Fruit fly (Drosophila melanogaster) whole organism, embryonic: ENCODE measurements around the gene Arf4.
A peak's percentile ranks its signal among the peaks of the same experiment; 100 is the strongest.

Experiments used
- ATbp ChIP-seq: fragments of 200-800 bp; sonication (Bioruptor generic); optimal IDR thresholded peaks from 2 replicates; lab custom pipeline; 2017; ENCODE audit warnings: missing biosample characterization, mild to moderate bottlenecking, missing genetic modification characterization, missing genetic modification reagents
- Ada2b ChIP-seq: fragments of 200-800 bp; sonication (Bioruptor generic); IDR thresholded peaks from 2 replicates; pipeline ENCODE4 v1.3.6; 2022; ENCODE audit warnings: missing biosample characterization, missing genetic modification characterization
- Antp ChIP-seq: fragments of 200-800 bp; sonication (Bioruptor generic); optimal IDR thresholded peaks from 3 replicates; lab custom pipeline; 2016; ENCODE audit warnings: missing biosample characterization, missing genetic modification characterization
- Awh ChIP-seq: fragments of 200-800 bp; sonication (Bioruptor generic); IDR thresholded peaks from 2 replicates; pipeline ENCODE4, ENCODE4 v1.3.6; 2022; ENCODE audit warnings: missing biosample characterization, missing genetic modification characterization
- CG10654 ChIP-seq: fragments of 200-800 bp; sonication (Bioruptor generic); optimal IDR thresholded peaks from 2 replicates; lab custom pipeline; 2016; ENCODE audit warnings: missing biosample characterization, missing genetic modification characterization
- CG10959 ChIP-seq: fragments of 200-800 bp; sonication (Bioruptor generic); IDR thresholded peaks from 2 replicates; pipeline ENCODE4 v1.3.6; 2022; ENCODE audit warnings: missing biosample characterization, missing genetic modification characterization
- CG1233 ChIP-seq: fragments of 200-800 bp; sonication (Bioruptor generic); optimal IDR thresholded peaks from 4 replicates; lab custom pipeline; 2018; ENCODE audit warnings: missing biosample characterization, mild to moderate bottlenecking, missing genetic modification characterization
- CG13894 ChIP-seq: fragments of 200-800 bp; sonication (Bioruptor generic); optimal IDR thresholded peaks from 3 replicates; lab custom pipeline; 2018; ENCODE audit warnings: missing biosample characterization, mild to moderate bottlenecking, missing genetic modification characterization, moderate library complexity
- CG14441 ChIP-seq: fragments of 200-800 bp; sonication (Bioruptor generic); IDR thresholded peaks from 2 replicates; pipeline ENCODE4 v1.3.6; 2022; ENCODE audit warnings: missing biosample characterization, missing genetic modification characterization
- CG15696 ChIP-seq: fragments of 200-800 bp; sonication (Bioruptor generic); optimal IDR thresholded peaks from 2 replicates; lab custom pipeline; 2019; ENCODE audit warnings: missing biosample characterization, mild to moderate bottlenecking, missing genetic modification characterization, moderate library complexity
- CG17385 ChIP-seq: fragments of 200-800 bp; sonication (Bioruptor generic); optimal IDR thresholded peaks from 3 replicates; lab custom pipeline; 2018; ENCODE audit warnings: missing biosample characterization, mild to moderate bottlenecking, missing genetic modification characterization
- CG17568 ChIP-seq: fragments of 200-800 bp; sonication (Bioruptor generic); optimal IDR thresholded peaks from 2 replicates; lab custom pipeline; 2018; ENCODE audit warnings: missing biosample characterization, mild to moderate bottlenecking, missing genetic modification characterization, moderate library complexity
- CG18262 ChIP-seq: fragments of 200-800 bp; optimal IDR thresholded peaks from 3 replicates; lab custom pipeline; 2019; ENCODE audit warnings: missing biosample characterization, mild to moderate bottlenecking, missing genetic modification characterization, moderate library complexity
- CG18764 ChIP-seq: fragments of 200-800 bp; sonication (Bioruptor generic); optimal IDR thresholded peaks from 3 replicates; lab custom pipeline; 2016; ENCODE audit warnings: missing biosample characterization, missing genetic modification characterization
- CG2202 ChIP-seq: fragments of 200-800 bp; sonication (Bioruptor generic); optimal IDR thresholded peaks from 2 replicates; lab custom pipeline; 2018; ENCODE audit warnings: missing biosample characterization, mild to moderate bottlenecking, missing genetic modification characterization
- CG6854 ChIP-seq: fragments of 200-800 bp; sonication (Bioruptor generic); optimal IDR thresholded peaks from 3 replicates; lab custom pipeline; 2017; ENCODE audit warnings: missing biosample characterization, mild to moderate bottlenecking, missing genetic modification characterization
- CG7963 ChIP-seq: fragments of 200-800 bp; sonication (Bioruptor generic); IDR thresholded peaks from 3 replicates; pipeline ENCODE4 v1.3.6; 2022; ENCODE audit warnings: missing biosample characterization, missing genetic modification characterization; ENCODE audit not compliant: partially characterized antibody
- CG9609 ChIP-seq: fragments of 200-800 bp; sonication (Bioruptor generic); optimal IDR thresholded peaks from 3 replicates; lab custom pipeline; 2016; ENCODE audit warnings: missing biosample characterization, missing genetic modification characterization
- CG9876 ChIP-seq: fragments of 200-800 bp; sonication (Bioruptor generic); optimal IDR thresholded peaks from 2 replicates; lab custom pipeline; 2016; ENCODE audit warnings: missing biosample characterization, missing genetic modification characterization
- Camta ChIP-seq: fragments of 200-800 bp; sonication (Bioruptor generic); optimal IDR thresholded peaks from 2 replicates; lab custom pipeline; 2016; ENCODE audit warnings: missing biosample characterization, missing genetic modification characterization
- ERR ChIP-seq: fragments of 200-800 bp; sonication (Bioruptor generic); optimal IDR thresholded peaks from 2 replicates; lab custom pipeline; 2016; ENCODE audit warnings: missing biosample characterization, missing genetic modification characterization
- Gsc ChIP-seq: fragments of 200-800 bp; sonication (Bioruptor generic); IDR thresholded peaks from 2 replicates; pipeline ENCODE4 v1.3.6; 2022; ENCODE audit warnings: missing biosample characterization, missing genetic modification characterization
- H15 ChIP-seq: fragments of 200-800 bp; sonication (Bioruptor generic); IDR thresholded peaks from 3 replicates; pipeline ENCODE4 v1.3.6; 2022; ENCODE audit warnings: missing biosample characterization, missing genetic modification characterization
- Hand ChIP-seq: fragments of 200-800 bp; sonication (Bioruptor generic); optimal IDR thresholded peaks from 2 replicates; lab custom pipeline; 2017; ENCODE audit warnings: mild to moderate bottlenecking, missing biosample characterization, missing genetic modification reagents, missing genetic modification characterization
- Hmr ChIP-seq: fragments of 200-800 bp; sonication (Bioruptor generic); optimal IDR thresholded peaks from 3 replicates; lab custom pipeline; 2017; ENCODE audit warnings: mild to moderate bottlenecking, missing biosample characterization, missing genetic modification reagents, missing genetic modification characterization
- Meics ChIP-seq: fragments of 200-800 bp; sonication (Bioruptor generic); optimal IDR thresholded peaks from 2 replicates; lab custom pipeline; 2017; ENCODE audit warnings: missing biosample characterization, mild to moderate bottlenecking, missing genetic modification characterization
- Sox102F ChIP-seq: fragments of 200-800 bp; sonication (Bioruptor generic); optimal IDR thresholded peaks from 2 replicates; lab custom pipeline; 2018; ENCODE audit warnings: missing biosample characterization, mild to moderate bottlenecking, missing genetic modification characterization, moderate library complexity
- Ssrp ChIP-seq: fragments of 200-800 bp; sonication (Bioruptor generic); optimal IDR thresholded peaks from 2 replicates; lab custom pipeline; 2018; ENCODE audit warnings: missing biosample characterization, mild to moderate bottlenecking, missing genetic modification characterization, moderate library complexity
- ab ChIP-seq: fragments of 200-800 bp; sonication (Bioruptor generic); optimal IDR thresholded peaks from 2 replicates; lab custom pipeline; 2016; ENCODE audit warnings: missing biosample characterization, missing genetic modification characterization
- ato ChIP-seq: fragments of 200-800 bp; sonication (Bioruptor generic); IDR thresholded peaks from 2 replicates; pipeline ENCODE4 v1.3.6; 2022; ENCODE audit warnings: missing biosample characterization, missing genetic modification characterization; ENCODE audit not compliant: partially characterized antibody
- bbx ChIP-seq: fragments of 200-800 bp; sonication (Bioruptor generic); IDR thresholded peaks from 2 replicates; pipeline ENCODE4 v1.3.6; 2022; ENCODE audit warnings: missing biosample characterization, missing genetic modification characterization; ENCODE audit not compliant: partially characterized antibody
- bigmax ChIP-seq: fragments of 200-800 bp; sonication (Bioruptor generic); optimal IDR thresholded peaks from 2 replicates; lab custom pipeline; 2018; ENCODE audit warnings: missing biosample characterization, mild to moderate bottlenecking, missing genetic modification characterization
- cas ChIP-seq: fragments of 200-800 bp; sonication (Bioruptor generic); IDR thresholded peaks from 2 replicates; pipeline ENCODE4 v1.3.6; 2022; ENCODE audit warnings: missing biosample characterization, missing genetic modification characterization
- chinmo ChIP-seq: fragments of 200-800 bp; sonication (Bioruptor generic); IDR thresholded peaks from 4 replicates; pipeline ENCODE4 v1.3.6; 2022; ENCODE audit warnings: missing biosample characterization, missing genetic modification characterization; ENCODE audit not compliant: partially characterized antibody
- dysf ChIP-seq: fragments of 200-800 bp; sonication (Bioruptor generic); IDR thresholded peaks from 3 replicates; pipeline ENCODE4 v1.3.6; 2022; ENCODE audit warnings: missing biosample characterization, missing genetic modification characterization
- gcm ChIP-seq: fragments of 200-800 bp; sonication (Bioruptor generic); optimal IDR thresholded peaks from 2 replicates; lab custom pipeline; 2019; ENCODE audit warnings: missing biosample characterization, mild to moderate bottlenecking, missing genetic modification characterization, moderate library complexity
- gfzf ChIP-seq: fragments of 200-800 bp; sonication (Bioruptor generic); optimal IDR thresholded peaks from 2 replicates; lab custom pipeline; 2016; ENCODE audit warnings: missing biosample characterization, mild to moderate bottlenecking, missing genetic modification characterization, moderate library complexity
- h ChIP-seq: fragments of >200 bp; optimal IDR thresholded peaks from 2 replicates; lab custom pipeline; 2017
- hbn ChIP-seq: fragments of 200-800 bp; sonication (Bioruptor generic); IDR thresholded peaks from 2 replicates; pipeline ENCODE4 v1.3.6; 2022; ENCODE audit warnings: missing biosample characterization, missing genetic modification characterization; ENCODE audit not compliant: partially characterized antibody
- jing ChIP-seq: fragments of 200-800 bp; sonication (Bioruptor generic); optimal IDR thresholded peaks from 2 replicates; lab custom pipeline; 2018; ENCODE audit warnings: missing biosample characterization, mild to moderate bottlenecking, missing genetic modification characterization
- kah ChIP-seq: fragments of 200-800 bp; sonication (Bioruptor generic); optimal IDR thresholded peaks from 2 replicates; lab custom pipeline; 2018; ENCODE audit warnings: missing biosample characterization, mild to moderate bottlenecking, missing genetic modification characterization
- mam ChIP-seq: fragments of 200-800 bp; sonication (Bioruptor generic); optimal IDR thresholded peaks from 3 replicates; lab custom pipeline; 2016; ENCODE audit warnings: missing biosample characterization, missing genetic modification characterization
- pita ChIP-seq: fragments of 200-800 bp; sonication (Bioruptor generic); optimal IDR thresholded peaks from 2 replicates; lab custom pipeline; 2017; ENCODE audit warnings: missing biosample characterization, mild to moderate bottlenecking, missing genetic modification characterization
- slbo ChIP-seq: fragments of 200-800 bp; sonication (Bioruptor generic); IDR thresholded peaks from 2 replicates; pipeline ENCODE4 v1.3.6; 2022; ENCODE audit warnings: missing biosample characterization, missing genetic modification characterization
- sna ChIP-seq: fragments of 200-800 bp; sonication (Bioruptor generic); IDR thresholded peaks from 2 replicates; pipeline ENCODE4 v1.3.6; 2022; ENCODE audit warnings: missing biosample characterization, missing genetic modification characterization; ENCODE audit not compliant: partially characterized antibody
- stwl ChIP-seq: fragments of 200-800 bp; sonication (Bioruptor generic); optimal IDR thresholded peaks from 3 replicates; lab custom pipeline; 2018; ENCODE audit warnings: missing biosample characterization, mild to moderate bottlenecking, missing genetic modification characterization, moderate library complexity
- trem ChIP-seq: fragments of 200-800 bp; optimal IDR thresholded peaks from 3 replicates; lab custom pipeline; 2019; ENCODE audit warnings: missing biosample characterization, mild to moderate bottlenecking, missing genetic modification characterization, moderate library complexity
- twi ChIP-seq: fragments of 200-800 bp; optimal IDR thresholded peaks from 2 replicates; lab custom pipeline; 2019; ENCODE audit warnings: missing biosample characterization, mild to moderate bottlenecking, missing genetic modification characterization, moderate library complexity

Arf4 gene

DNA sequence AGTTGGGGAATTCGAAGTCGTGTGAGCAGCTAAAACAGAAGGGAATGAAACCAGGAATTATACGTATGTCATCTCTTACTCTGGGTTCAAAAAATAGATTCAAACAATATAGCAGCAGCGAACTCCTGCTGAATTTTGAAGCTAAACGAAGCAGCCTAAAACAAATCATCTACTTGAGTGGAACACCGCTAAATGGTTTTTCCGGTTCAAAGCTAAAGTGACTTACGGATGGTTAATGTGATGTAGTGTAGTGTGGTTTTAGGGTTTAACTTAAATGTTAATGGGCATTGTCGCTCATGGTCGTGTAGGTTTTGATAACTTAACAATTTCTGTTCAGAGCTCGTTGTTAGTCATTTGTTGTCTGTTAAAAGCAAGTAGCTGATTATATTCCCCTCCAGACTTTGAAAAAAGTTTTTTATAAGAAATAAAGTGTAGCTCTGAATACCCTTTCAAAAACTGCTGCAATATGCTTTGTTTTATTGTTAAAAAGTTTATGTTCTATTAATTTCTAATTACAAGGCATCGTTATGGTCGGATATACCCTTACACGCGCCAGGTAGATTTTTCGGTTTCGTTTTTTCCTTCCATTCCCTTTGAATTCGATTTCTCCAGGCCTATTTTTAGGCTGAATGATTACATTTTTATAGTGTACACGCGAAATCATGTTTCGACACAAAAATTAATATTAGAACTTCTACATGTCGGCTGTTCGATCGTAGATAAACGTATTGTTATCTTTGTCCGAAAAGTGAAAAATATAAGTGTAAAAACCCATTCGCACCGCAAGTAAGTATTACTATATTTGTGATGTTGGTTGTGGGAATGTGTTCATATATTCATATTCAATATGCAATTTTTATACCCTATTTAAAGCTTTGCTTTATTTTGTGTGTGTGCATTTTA is 10.8 kb upstream of the Arf4 start (continued):
- TF ChIP-seq CG10654 (GFP tag; lab: Kevin White, UChicago): peak; percentile 89
- TF ChIP-seq bigmax: no peak
- TF ChIP-seq gcm (GFP tag; lab: Kevin White, UChicago): peak; percentile 94
- TF ChIP-seq pita (GFP tag; lab: Kevin White, UChicago): peak; percentile 89
- peak; percentile 89 for TF ChIP-seq Meics (GFP tag; lab: Kevin White, UChicago)
- peak; percentile 86 for TF ChIP-seq CG9876 (GFP tag; lab: Kevin White, UChicago)
- peak; percentile 62; the same call in 1 of the 2 replicates for TF ChIP-seq cas (GFP tag; lab: Robert Waterston, UW)
- peak; percentile 92 for TF ChIP-seq ATbp (GFP tag; lab: Kevin White, UChicago)
- peak; percentile 69 for TF ChIP-seq ab (GFP tag; lab: Kevin White, UChicago)
- no peak for TF ChIP-seq Awh (GFP tag; lab: Robert Waterston, UW)
- TF ChIP-seq Ssrp (tag; lab: Kevin White, UChicago): peak; percentile 94
- no peak; the same call in 1 of the 2 replicates for TF ChIP-seq CG14441 (GFP tag; lab: Robert Waterston, UW)
- no peak for TF ChIP-seq ato (GFP tag; lab: Robert Waterston, UW)
- peak; percentile 93 for TF ChIP-seq CG9609 (GFP tag; lab: Kevin White, UChicago)
- no peak; the same call in 2 of the 3 replicates for TF ChIP-seq dysf
- TF ChIP-seq Gsc (GFP tag; lab: Robert Waterston, UW): no peak
- peak; percentile 95 for TF ChIP-seq Camta (GFP tag; lab: Kevin White, UChicago)
- no peak for TF ChIP-seq CG13894 (tag; lab: Kevin White, UChicago)
- no peak for TF ChIP-seq Hmr (GFP tag; lab: Kevin White, UChicago)
- no peak for TF ChIP-seq chinmo (GFP tag; lab: Robert Waterston, UW)
- peak; percentile 4 for TF ChIP-seq stwl (tag; lab: Kevin White, UChicago)
- no peak for TF ChIP-seq h (lab: Kevin White, UChicago)
- peak; percentile 93 for TF ChIP-seq mam
- no peak for TF ChIP-seq Sox102F (GFP tag; lab: Kevin White, UChicago)
- no peak for TF ChIP-seq CG7963 (GFP tag; lab: Robert Waterston, UW)
- peak; percentile 47 for TF ChIP-seq kah (GFP tag; lab: Kevin White, UChicago)
- TF ChIP-seq CG17385 (GFP tag; lab: Kevin White, UChicago): peak; percentile 86
- TF ChIP-seq H15: no peak
- peak; percentile 96 for TF ChIP-seq CG18262 (tag; lab: Kevin White, UChicago)
- peak; percentile 90 for TF ChIP-seq trem (tag; lab: Kevin White, UChicago)
- peak; percentile 89 for TF ChIP-seq CG1233 (GFP tag; lab: Kevin White, UChicago)
- peak; percentile 87 for TF ChIP-seq CG2202
- peak; percentile 40 for TF ChIP-seq Hand (GFP tag; lab: Kevin White, UChicago)
- peak; percentile 36 for TF ChIP-seq gfzf
- peak; percentile 83 for TF ChIP-seq CG15696 (tag; lab: Kevin White, UChicago)
- TF ChIP-seq CG6854 (GFP tag; lab: Kevin White, UChicago): peak; percentile 83
- no peak; the same call in 1 of the 2 replicates for TF ChIP-seq Ada2b (GFP tag; lab: Robert Waterston, UW)
- no peak; the same call in 1 of the 2 replicates for TF ChIP-seq bbx (GFP tag; lab: Robert Waterston, UW)
- TF ChIP-seq hbn (GFP tag; lab: Robert Waterston, UW): no peak
- TF ChIP-seq ERR: peak; percentile 77
- TF ChIP-seq twi (tag; lab: Kevin White, UChicago): no peak
- no peak for TF ChIP-seq sna (GFP tag; lab: Robert Waterston, UW)
- peak; percentile 94 for TF ChIP-seq CG17568 (GFP tag; lab: Kevin White, UChicago)
- TF ChIP-seq slbo (GFP tag; lab: Robert Waterston, UW): no peak; the same call in 1 of the 2 replicates
- TF ChIP-seq CG18764: peak; percentile 87
- TF ChIP-seq CG10959: no peak
- peak; percentile 89 for TF ChIP-seq Antp (GFP tag; lab: Kevin White, UChicago)
- peak; percentile 82 for TF ChIP-seq jing
